Worm (Caenorhabditis elegans): ENCODE measurements around the gene C05C10.5.

C05C10.5 gene

DNA sequence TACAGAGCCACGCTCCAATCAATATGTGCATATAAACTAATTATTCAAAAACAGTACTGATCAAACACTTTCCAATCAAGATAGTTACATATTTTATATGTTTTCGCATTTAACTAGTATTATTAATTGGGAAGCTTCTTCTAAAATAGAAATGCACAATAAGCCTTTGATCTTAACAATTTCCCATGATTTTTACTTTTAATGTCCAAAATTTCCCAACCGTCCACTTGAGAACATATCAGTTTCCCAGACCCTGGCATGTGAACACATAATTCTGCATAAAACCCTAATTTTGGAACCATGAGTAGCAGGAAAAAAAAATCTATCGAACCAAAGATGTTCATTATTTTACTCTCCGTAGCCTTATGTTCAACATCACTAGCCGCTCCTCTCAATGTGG, 37.6 kb downstream of the C05C10.5 start, which contains the start of gene R53.8:
TSS of gene R53.8 (plus strand) at position 301 of the 400 bp plus-strand sequence.
- TF ChIP-seq ztf-23 (GFP tag; IDR thresholded peaks at IDR 0.05) (no peak), klf-2 (GFP tag; conservative IDR thresholded peaks at IDR 0.05) (no peak), med-1 (GFP tag; optimal IDR thresholded peaks at IDR 0.05; ENCODE audit: insufficient read depth) (no peak), tab-1 (GFP tag; IDR thresholded peaks at IDR 0.05) (no peak), ref-1 (GFP tag; conservative IDR thresholded peaks at IDR 0.05) (no peak), T22C8.4 (GFP tag; IDR thresholded peaks at IDR 0.05) (no peak), cog-1 (tag; optimal IDR thresholded peaks at IDR 0.05) (no peak), flt-1 (GFP tag; IDR thresholded peaks at IDR 0.05) (no peak), ztf-29 (GFP tag; IDR thresholded peaks at IDR 0.05) (no peak)

DNA sequence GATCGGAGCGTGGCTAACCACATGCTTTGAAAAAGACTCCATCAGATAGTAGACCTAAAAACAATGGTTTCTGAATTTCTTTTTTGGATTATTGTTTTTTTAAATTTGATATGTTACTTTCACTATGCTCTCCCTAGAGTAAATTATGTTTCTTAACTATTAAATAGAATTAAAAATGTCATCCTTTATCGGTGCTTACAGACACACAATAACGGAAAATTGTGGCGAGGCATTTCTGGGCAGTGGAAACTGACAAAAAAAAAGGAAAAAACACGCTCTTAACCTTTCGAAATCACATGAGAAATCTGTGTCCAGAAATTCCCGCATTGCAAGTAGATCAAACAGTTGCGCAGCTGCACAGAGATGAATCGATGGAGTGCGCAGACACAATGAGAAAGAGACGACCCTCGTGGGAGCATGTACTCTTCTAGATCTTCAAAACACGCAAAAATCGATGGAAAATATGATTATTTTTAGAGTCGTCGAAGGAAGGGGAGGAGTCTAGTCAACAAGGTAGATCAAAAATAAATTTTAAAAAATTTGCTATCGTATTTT, 41.3 kb downstream of the C05C10.5 start, which contains the start of gene ZK892.6:
TSS of gene ZK892.6 (minus strand) at position 51 of the 555 bp plus-strand sequence.
- TF ChIP-seq T22C8.4 (GFP tag; IDR thresholded peaks at IDR 0.05), result no peak
- TF ChIP-seq med-1 (GFP tag; optimal IDR thresholded peaks at IDR 0.05; ENCODE audit: insufficient read depth), result no peak
- no peak for TF ChIP-seq ztf-23 (GFP tag; IDR thresholded peaks at IDR 0.05)
- no peak for TF ChIP-seq klf-2 (GFP tag; conservative IDR thresholded peaks at IDR 0.05)
- no peak for TF ChIP-seq flt-1 (GFP tag; IDR thresholded peaks at IDR 0.05)
- no peak for TF ChIP-seq tab-1 (GFP tag; IDR thresholded peaks at IDR 0.05)
- no peak for TF ChIP-seq ztf-29 (GFP tag; IDR thresholded peaks at IDR 0.05)
- no peak for TF ChIP-seq cog-1 (tag; optimal IDR thresholded peaks at IDR 0.05)
- no peak for TF ChIP-seq ref-1 (GFP tag; conservative IDR thresholded peaks at IDR 0.05)

DNA sequence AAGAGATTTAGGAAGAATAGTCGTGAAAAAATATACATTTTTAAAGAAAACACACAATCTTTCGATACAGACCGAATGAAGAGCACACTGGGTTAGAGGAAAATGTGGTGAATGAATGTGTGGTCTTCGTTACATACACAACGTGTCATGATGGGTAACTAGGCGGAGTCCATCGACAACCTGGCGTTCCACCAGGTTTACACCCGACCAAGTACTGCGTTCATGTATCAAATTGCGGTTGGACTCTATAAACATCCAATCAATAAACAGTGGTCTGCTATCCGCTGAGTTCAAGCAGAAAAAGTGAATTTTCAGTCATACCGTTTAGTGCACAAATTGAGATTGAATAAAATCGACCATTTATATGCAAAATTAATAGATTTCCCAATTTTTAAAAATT, 42.9 kb downstream of the C05C10.5 start, which contains the start of gene sdz-38:
TSS of gene sdz-38 (minus strand) at position 101 of the 400 bp plus-strand sequence.
- no peak for TF ChIP-seq flt-1 (GFP tag; IDR thresholded peaks at IDR 0.05)
- TF ChIP-seq tab-1 (GFP tag; IDR thresholded peaks at IDR 0.05), result no peak
- no peak for TF ChIP-seq ztf-23 (GFP tag; IDR thresholded peaks at IDR 0.05)

DNA sequence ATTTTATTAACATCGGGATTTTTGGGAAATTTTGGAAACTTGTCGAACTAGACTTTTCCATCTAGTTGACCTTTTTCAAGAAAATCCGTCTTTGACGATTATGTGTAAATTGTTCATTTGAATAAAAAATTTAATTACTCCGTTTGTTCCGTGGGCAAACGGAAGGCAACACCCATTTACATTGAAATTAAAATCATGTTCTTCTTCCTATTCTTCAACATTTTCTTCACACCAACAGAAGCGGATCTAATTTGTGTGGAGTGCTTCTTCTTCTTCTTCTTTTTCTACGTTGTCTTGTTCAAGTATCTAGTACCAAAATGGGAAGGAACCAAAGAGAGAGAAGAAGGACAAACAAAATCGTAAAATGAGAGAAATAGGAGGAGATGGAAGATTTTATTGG, 43.6 kb downstream of the C05C10.5 start:
- no peak for TF ChIP-seq ref-1 (GFP tag; conservative IDR thresholded peaks at IDR 0.05)
- no peak for TF ChIP-seq ztf-29 (GFP tag; IDR thresholded peaks at IDR 0.05)
- TF ChIP-seq tab-1 (GFP tag; IDR thresholded peaks at IDR 0.05), result no peak
- TF ChIP-seq T22C8.4 (GFP tag; IDR thresholded peaks at IDR 0.05), result no peak
- TF ChIP-seq ztf-23 (GFP tag; IDR thresholded peaks at IDR 0.05), result no peak
- no peak for TF ChIP-seq cog-1 (tag; optimal IDR thresholded peaks at IDR 0.05)
- TF ChIP-seq flt-1 (GFP tag; IDR thresholded peaks at IDR 0.05), result no peak
- no peak for TF ChIP-seq med-1 (GFP tag; optimal IDR thresholded peaks at IDR 0.05; ENCODE audit: insufficient read depth)
- no peak for TF ChIP-seq klf-2 (GFP tag; conservative IDR thresholded peaks at IDR 0.05)

DNA sequence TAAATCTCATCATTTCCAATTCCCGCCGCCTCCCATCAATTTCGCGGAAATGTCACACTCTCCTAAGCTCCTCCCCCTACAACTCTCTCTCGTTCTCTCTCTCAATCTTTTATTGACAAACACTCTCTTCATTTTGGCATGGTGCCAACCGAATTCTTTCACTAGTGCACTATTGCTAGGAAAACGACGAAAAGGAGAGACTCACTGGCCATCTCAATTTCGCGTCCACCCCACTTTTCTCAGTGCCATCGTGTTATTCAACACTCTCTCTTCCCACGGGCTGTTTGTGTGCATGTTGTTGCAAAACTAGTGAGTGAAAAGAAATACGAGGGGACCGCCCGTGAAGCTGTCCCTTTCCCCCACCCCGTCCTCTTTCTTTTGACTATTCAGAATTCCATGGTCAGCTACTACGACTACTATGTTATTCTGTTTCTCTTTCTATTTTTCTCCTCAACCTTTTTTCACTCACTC, 46.1 kb downstream of the C05C10.5 start:
- TF ChIP-seq T22C8.4 (GFP tag; IDR thresholded peaks at IDR 0.05), result no peak
- no peak for TF ChIP-seq cog-1 (tag; optimal IDR thresholded peaks at IDR 0.05)
- TF ChIP-seq flt-1 (GFP tag; IDR thresholded peaks at IDR 0.05), result no peak
- TF ChIP-seq klf-2 (GFP tag; conservative IDR thresholded peaks at IDR 0.05), result no peak
- TF ChIP-seq ztf-23 (GFP tag; IDR thresholded peaks at IDR 0.05), result no peak
- no peak for TF ChIP-seq ref-1 (GFP tag; conservative IDR thresholded peaks at IDR 0.05)
- TF ChIP-seq med-1 (GFP tag; optimal IDR thresholded peaks at IDR 0.05; ENCODE audit: insufficient read depth), result no peak
- TF ChIP-seq ztf-29 (GFP tag; IDR thresholded peaks at IDR 0.05), result no peak
- TF ChIP-seq tab-1 (GFP tag; IDR thresholded peaks at IDR 0.05), result no peak

DNA sequence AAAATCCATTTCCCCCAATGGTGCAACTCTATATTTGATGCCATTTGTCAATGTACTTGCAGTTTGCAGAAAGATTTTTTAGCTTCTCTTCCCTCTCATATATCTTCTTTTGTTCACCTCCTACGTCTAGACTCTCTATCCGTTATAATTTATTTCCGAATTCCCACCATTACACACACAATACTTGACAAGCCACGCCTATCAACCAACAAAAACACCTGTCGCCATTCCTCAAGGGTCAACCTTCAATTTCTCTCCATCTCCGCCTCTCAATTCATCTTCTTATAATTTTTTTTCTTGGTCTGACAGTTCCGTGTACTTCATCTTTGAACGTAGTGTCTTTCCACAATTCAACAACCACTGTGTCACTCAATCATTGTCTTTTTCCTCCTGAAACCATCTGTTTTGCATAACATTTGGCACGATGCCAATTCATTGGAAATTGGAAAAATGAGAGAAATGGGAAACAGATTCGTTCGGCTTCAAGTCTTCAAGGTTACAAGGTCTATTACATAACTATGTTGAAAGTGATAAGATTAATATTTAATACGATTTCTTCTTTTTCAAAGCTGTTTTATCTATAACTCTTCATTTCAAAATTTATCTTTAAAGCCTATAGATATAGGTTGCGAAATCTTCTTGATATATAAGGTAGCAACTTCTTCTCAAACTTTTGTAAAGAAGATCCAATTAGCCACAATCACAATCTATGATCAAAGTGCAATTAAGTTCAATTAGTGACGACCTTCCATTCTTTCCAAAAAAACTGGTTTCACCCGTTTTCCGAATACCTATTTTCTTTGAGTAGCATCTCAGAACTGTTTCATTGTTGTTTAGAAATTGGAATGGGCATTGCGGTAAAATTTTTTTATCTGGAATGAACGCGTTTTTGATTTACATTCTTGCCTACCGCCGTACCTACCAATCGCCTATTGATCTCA, 48.1 kb downstream of the C05C10.5 start:
- no peak for TF ChIP-seq T22C8.4 (GFP tag; IDR thresholded peaks at IDR 0.05)

DNA sequence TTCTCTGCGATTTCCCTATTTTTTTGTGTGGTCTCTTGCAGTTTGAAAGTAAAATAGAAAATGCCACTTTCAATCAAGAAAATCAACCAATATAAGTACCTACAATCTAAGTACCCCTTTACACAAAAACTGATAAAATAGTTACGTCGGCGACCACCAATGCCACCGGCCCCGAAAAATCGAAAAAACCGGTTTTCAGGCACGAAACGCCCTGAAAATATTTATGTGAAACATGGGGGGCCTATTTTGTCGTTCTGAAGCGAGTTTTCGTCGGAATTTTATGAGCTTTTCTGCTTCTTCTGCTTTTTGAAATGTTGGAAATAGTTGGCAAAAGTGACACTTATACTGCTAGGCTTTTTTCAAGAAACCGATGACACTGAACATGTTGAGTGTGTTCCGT, 49.8 kb downstream of the C05C10.5 start:
- TF ChIP-seq ref-1 (GFP tag; conservative IDR thresholded peaks at IDR 0.05) (no peak), med-1 (GFP tag; optimal IDR thresholded peaks at IDR 0.05; ENCODE audit: insufficient read depth) (no peak), ztf-29 (GFP tag; IDR thresholded peaks at IDR 0.05) (no peak), cog-1 (tag; optimal IDR thresholded peaks at IDR 0.05) (no peak), ztf-23 (GFP tag; IDR thresholded peaks at IDR 0.05) (no peak), flt-1 (GFP tag; IDR thresholded peaks at IDR 0.05) (no peak), T22C8.4 (GFP tag; IDR thresholded peaks at IDR 0.05) (no peak), klf-2 (GFP tag; conservative IDR thresholded peaks at IDR 0.05) (no peak), tab-1 (GFP tag; IDR thresholded peaks at IDR 0.05) (no peak)

DNA sequence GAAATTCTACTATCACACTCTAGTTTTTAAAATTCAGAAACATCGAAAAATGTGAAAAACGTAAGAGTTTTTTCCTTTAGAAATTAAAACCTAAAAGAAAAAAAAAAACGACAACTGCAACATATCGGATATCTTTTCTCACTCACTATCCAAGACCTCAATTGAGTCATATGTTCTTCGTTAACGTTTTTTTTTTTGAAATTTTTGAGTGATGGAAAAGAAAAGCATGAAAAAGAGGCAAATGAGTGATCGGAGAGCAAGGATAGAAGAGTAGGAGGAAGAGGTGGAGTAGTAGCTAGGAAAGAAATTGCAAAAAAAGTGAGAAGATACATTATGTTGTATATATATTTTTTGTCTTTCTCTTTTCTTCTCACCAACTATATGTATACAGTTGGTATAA, 50.7 kb downstream of the C05C10.5 start:
- TF ChIP-seq tab-1 (GFP tag; IDR thresholded peaks at IDR 0.05) (no peak), ztf-29 (GFP tag; IDR thresholded peaks at IDR 0.05) (no peak), med-1 (GFP tag; optimal IDR thresholded peaks at IDR 0.05; ENCODE audit: insufficient read depth) (no peak)

All from whole organism, midembryonic.